Worm (Caenorhabditis elegans) whole organism, L4/young adult: ENCODE measurements around the gene F47C12.8.

Experiments used
- W03F9.2 ChIP-seq: fragments of 150-350 bp; optimal IDR thresholded peaks from 2 replicates; lab custom pipeline; 2014; ENCODE audit warnings: missing biosample characterization, missing genetic modification characterization
- dao-5 ChIP-seq: sonication (generic microtip); optimal IDR thresholded peaks from 2 replicates; lab custom pipeline; 2016; ENCODE audit warnings: missing genotype, missing genetic modification characterization, moderate library complexity, missing compliant biosample characterization
- him-1 ChIP-seq: sonication (generic microtip); optimal IDR thresholded peaks from 2 replicates; lab custom pipeline; 2016; ENCODE audit warnings: missing genotype, missing genetic modification reagents, missing genetic modification characterization, missing compliant biosample characterization

The F47C12.8 gene

DNA sequence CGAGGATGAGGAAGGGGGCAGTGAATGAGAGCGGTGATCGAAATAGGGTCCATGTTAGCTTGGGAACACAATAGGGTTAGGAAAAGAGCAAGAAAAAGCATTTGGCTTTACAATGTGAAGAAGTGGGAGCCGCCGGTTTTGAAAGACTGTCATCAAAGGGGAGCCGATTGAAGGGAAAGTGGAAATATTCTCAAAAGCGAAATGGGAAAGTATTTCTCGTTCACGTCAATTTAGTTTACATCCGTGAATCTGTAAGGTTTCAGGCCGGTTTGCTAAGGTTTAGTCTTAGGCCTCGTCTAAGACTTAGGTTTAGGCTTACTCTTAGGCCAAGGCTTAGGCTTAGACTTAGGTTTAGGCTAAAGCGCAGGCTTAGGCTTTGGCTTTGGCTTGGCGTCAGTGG lies 3.0 kb downstream of the F47C12.8 start, which contains the start of gene F47C12.7:
Gene F47C12.7, minus strand, starts transcription at position 101 of the 400 bp plus-strand sequence.
- TF ChIP-seq dao-5 (tag; lab: Kevin White, UChicago) = no peak
- TF ChIP-seq W03F9.2 = no peak
- TF ChIP-seq him-1 = no peak

DNA sequence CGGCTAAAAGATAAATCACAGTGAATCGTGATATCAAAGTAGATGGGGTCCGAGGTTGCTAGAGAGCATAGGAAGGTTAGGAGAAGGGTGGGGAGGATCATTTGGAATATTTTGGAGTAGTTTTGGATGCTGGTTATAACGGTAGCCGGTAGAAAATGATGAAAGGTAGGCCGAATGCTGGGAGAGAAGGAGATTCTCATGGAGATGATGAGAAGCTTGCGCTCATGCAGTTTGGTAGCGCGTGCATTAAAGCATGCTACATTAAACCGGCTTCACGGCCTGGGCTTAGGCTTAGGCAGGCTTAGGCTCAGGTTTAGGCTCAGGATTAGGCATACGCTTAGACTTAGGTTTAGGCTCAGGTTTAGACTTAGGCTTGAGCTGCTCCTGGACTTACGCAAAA lies 4.1 kb downstream of the F47C12.8 start, which contains the start of gene F47C12.13:
Gene F47C12.13, minus strand, starts transcription at position 101 of the 400 bp plus-strand sequence.
- TF ChIP-seq dao-5 (tag; lab: Kevin White, UChicago) = no peak
- no peak for TF ChIP-seq him-1
- no peak for TF ChIP-seq W03F9.2

DNA sequence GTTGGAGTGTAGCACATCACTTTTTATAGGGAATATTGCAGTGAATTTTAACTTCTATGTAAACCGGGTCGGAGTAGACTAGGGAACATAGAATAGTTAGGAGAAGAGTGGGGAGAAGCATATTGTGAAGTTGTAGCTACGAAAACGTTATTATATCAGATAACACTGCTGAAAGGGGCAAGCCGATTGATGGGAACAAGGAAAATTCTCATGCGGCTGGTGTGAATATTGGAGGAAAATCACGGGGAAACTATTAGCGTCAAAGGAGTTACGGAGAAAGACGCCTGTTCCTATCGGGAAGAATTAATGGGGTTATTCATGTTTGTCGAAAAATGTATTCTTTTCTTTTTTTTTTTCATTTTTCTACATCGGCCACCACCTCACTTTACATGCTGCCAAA lies 5.1 kb downstream of the F47C12.8 start, which contains the start of gene F47C12.6:
Gene F47C12.6, minus strand, starts transcription at position 101 of the 400 bp plus-strand sequence.
- no peak for TF ChIP-seq dao-5 (tag; lab: Kevin White, UChicago)
- no peak for TF ChIP-seq him-1
- no peak for TF ChIP-seq W03F9.2

DNA sequence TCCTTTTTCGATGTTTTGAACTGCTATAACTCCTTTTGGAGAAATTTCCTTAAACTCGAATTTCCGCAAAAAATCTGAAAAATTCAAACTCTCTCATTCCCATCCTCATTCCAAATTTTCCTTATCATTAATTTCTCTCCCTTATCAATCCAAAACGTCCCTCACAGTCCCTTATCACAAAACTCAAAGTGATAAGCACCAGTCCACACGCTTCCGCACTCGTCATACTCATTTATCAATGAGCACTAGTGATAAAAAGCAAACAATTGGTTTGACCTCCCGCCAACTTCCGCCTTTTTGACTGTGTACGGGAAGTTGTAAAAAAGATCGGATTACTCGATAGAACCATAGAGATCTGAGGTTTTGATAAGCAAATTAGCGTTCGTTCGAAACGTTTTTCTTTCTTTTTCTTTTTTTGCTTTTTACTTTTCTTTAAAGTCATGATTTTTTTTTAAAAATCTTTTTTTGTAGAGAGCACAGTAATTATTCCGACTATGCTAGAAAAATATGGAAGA lies 9.7 kb downstream of the F47C12.8 start, which contains the start of gene clec-78:
Gene clec-78, plus strand, starts transcription at position 465 of the 515 bp plus-strand sequence.
- TF ChIP-seq dao-5 (tag; lab: Kevin White, UChicago) (no peak), him-1 (no peak), W03F9.2 (no peak)

DNA sequence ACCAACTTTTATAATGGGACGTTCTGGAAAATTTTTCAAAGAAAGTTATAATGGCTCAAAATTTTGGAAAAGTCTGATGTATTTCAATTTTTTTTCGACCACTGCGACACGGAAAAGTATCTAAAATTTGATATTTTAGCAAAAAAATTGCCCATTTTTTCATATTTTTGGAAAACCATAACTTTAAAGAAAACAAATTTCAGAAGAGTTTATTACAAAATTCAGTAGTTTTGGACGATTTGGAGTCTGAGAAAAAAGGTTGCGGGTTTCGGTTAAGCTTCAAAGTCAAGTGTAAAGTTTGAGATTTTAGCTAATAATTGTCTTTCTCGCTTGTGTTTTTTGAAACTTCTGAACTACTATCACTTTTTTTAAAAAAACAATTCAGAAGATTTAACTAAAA lies 10.3 kb downstream of the F47C12.8 start:
- TF ChIP-seq him-1 (no peak), W03F9.2 (no peak)

DNA sequence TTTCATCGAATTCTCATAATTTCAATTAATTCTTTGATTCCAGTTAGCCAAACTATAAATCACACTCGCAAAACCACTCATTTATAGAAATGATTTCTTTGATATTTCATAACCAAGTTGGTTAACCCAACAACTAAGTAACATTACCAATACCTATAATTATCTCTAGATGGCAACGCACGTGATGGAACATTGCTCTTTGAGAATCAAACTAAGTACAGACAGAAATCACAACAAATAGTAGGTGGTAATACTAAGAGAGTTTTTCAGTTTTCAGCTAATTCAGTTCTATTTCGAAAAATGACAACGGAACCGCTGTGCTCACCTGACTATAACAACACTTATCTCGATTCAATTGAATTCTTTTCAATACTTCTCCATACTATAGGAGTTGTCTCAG lies 16.8 kb downstream of the F47C12.8 start, which contains the start of gene srh-223:
Gene srh-223, plus strand, starts transcription at position 301 of the 400 bp plus-strand sequence.
- no peak for TF ChIP-seq W03F9.2

DNA sequence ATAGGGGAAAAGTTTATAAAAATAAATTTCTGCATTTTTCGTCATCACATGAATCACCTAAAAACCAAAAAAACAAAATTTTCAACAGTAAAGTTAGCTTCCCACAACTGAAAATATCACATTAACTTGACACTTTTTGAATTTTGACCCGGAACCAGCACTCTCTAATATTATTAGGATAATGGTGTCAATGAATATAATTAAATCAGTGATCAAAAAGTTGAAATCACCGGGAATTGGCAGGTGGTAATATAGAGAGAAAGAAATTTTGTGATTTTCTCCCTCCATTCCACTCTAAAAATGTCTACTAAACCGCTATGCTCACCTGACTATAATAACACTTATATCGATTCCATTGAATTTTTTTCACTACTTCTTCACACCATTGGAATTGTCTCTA lies 18.9 kb downstream of the F47C12.8 start, which contains the start of gene srh-222:
Gene srh-222, plus strand, starts transcription at position 301 of the 400 bp plus-strand sequence.
- no peak for TF ChIP-seq him-1
- TF ChIP-seq W03F9.2 = no peak
- no peak for TF ChIP-seq dao-5 (tag; lab: Kevin White, UChicago)

DNA sequence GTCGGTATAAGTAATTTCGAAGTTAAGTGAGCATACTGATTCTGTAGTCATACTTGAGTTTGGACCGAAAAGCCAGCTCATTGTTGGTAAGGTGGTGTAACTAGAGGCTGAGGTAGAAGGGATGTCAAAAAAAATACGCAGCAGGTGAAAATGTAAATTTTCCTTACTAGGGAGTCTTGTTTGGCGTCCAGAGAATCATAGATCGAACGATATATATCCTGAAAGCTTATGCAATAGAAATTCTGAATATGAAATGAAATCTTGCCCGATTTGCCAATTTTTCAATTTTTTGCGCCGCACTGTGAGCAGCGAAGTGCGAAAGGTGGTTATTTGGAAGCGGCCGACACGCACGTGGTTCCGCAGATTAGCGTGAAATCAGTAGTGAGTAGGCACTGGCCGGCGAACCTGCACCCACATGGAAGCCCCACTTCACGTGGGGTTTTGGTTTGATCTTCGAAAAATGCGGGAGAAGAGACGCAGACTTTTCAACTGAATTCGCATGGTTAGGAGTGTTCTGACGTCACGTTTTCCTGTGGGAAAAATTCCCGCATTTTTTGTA lies 20.4 kb downstream of the F47C12.8 start, which contains the start of gene srh-220:
Gene srh-220, minus strand, starts transcription at position 51 of the 559 bp plus-strand sequence.
- no peak for TF ChIP-seq dao-5 (tag; lab: Kevin White, UChicago)
- no peak for TF ChIP-seq him-1
- TF ChIP-seq W03F9.2 = no peak

DNA sequence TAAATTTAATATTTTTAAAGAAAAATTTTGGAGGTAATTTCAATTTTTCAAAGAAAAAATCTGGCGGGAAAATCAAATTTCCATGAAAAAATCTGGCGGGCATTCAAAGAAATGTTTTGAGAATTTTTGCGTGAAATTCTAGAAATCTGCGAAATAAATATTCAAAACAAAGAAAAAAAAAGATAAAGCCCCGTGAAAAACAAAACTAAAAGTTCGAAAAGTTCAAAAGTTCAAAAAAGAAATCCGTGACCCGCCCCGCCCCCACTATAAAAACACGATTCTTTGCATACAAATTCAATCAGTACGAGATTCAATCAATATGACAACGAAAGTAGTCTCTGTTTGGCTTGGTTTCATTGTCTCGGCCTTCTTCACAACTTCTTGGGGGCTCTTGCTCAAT lies 25.4 kb downstream of the F47C12.8 start, which contains the start of gene clec-79:
Gene clec-79, plus strand, starts transcription at position 301 of the 400 bp plus-strand sequence.
- no peak for TF ChIP-seq dao-5 (tag; lab: Kevin White, UChicago)
- no peak for TF ChIP-seq him-1
- TF ChIP-seq W03F9.2 = no peak

DNA sequence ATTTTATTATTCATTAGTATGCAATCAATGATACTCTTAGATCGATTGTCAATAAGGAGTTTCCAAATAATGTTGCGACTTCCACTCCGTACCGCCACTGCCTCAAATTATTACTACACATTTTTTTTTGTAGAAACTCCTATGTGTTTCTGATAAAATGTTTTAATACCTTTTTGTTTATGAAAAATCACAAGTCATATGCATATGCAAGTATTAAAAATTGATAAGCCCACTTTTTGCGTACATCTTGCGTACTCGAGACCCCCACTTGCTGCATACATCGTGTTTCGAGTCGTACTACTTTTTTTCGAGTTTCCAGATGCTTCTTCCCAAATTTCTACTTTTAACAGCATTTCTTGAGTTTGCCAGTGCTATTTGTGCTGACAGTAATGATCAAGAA lies 33.4 kb downstream of the F47C12.8 start, which contains the start of gene clec-76:
Gene clec-76, plus strand, starts transcription at position 234 of the 400 bp plus-strand sequence.
- TF ChIP-seq W03F9.2 (no peak), dao-5 (tag; lab: Kevin White, UChicago) (no peak), him-1 (no peak)

DNA sequence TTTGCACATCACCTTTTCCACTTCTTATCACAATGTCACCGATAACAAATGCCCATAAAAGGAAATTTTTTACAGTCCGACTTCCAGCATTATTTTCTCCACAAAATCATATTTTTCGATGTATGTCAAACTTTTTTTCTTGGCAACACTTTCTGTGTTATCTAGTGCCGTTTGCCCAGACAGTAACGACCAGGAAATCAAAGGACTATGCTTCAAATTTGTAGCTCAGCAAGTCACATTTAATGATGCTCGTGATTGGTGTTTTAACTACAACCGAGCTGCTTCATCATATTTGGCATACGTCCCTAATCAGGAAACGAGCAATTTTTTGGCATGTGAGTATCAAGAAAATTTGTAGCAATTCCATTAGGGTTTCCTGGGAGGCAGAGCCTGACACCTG lies 34.9 kb downstream of the F47C12.8 start:
- no peak for TF ChIP-seq dao-5 (tag; lab: Kevin White, UChicago)
- TF ChIP-seq him-1 = no peak
- no peak for TF ChIP-seq W03F9.2

DNA sequence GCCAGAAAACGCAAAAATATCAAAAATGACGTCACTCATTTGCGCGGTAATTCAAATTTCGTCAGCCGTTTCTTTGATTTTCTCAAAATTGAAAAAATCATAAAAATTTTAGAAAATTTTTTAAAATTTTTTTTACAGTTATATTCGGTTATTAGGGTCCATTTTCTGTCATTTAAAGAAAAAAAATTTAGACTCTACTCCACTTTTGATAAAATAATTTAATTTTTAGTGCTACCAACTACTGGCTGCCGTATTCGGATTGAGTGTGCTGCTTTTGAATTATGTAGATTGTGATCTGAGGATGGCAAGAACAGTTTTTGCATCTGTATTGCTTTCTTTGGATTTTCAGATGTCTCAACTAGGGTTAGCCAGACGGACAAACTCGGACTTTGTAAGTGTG lies 35.8 kb downstream of the F47C12.8 start, which contains the start of gene Y46C8AM.1:
Gene Y46C8AM.1, plus strand, starts transcription at position 301 of the 400 bp plus-strand sequence.
- no peak for TF ChIP-seq him-1
- no peak for TF ChIP-seq W03F9.2
- no peak for TF ChIP-seq dao-5 (tag; lab: Kevin White, UChicago)

DNA sequence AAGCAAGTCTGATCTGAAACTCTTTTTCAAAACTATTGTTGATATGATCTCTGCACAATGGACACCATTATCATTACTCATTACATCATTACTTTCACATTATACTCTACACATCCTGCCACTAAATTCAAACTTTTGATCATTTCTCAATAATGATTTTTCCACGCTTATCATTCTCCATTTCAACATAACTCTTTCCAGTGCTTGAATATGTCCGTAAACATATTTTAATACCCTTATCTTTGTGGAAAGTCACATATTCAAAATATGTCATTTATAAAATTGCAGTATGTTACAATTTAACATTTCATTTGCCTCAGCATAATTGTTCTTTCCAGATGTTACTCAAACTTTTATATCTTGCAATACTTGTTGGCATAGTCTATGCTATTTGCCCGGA lies 38.0 kb downstream of the F47C12.8 start, which contains the start of gene clec-75:
Gene clec-75, plus strand, starts transcription at position 339 of the 400 bp plus-strand sequence.
- TF ChIP-seq dao-5 (tag; lab: Kevin White, UChicago) = no peak
- TF ChIP-seq W03F9.2 = no peak
- no peak for TF ChIP-seq him-1

DNA sequence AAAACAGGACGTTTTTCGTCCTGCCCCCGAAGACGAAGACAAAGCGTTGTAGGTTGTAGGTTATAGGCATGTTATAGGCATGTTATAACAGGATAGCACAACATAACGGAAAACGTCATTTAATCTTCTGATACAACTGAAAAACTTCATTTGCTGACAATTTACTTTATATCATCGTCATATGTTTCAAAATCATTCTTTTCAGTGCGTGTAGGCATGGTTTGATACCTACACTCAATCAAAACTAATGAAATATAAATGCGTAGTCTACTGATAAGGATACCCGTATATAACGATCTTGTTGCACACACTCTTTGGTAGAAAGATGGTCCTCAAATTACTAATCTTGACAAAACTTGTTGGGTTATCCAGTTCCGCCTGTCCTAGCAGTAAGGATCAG lies 41.7 kb downstream of the F47C12.8 start, which contains the start of gene clec-74:
Gene clec-74, plus strand, starts transcription at position 301 of the 400 bp plus-strand sequence.
- no peak for TF ChIP-seq him-1
- TF ChIP-seq W03F9.2 = no peak
- TF ChIP-seq dao-5 (tag; lab: Kevin White, UChicago) = no peak

DNA sequence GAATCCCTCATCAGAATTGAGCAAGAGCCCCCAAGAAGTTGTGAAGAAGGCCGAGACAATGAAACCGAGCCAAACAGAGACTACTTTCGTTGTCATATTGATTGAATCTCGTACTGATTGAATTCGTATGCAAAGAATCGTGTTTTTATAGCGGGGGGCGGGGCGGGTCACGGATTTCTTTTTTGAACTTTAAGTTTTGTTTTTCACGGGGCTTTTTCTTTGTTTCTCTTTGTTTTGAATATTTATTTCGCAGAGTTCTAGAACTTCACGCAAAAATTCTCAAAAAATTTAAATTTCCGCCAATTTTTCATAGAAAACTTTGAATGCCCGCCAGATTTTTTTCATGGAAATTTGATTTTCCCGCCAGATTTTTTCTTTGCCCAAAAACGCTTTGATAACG lies 42.3 kb downstream of the F47C12.8 start, which contains the start of gene clec-73:
Gene clec-73, minus strand, starts transcription at position 101 of the 400 bp plus-strand sequence.
- TF ChIP-seq W03F9.2 = no peak
- no peak for TF ChIP-seq dao-5 (tag; lab: Kevin White, UChicago)
- TF ChIP-seq him-1 = no peak
